Worm (Caenorhabditis elegans) whole organism, young adult: ENCODE data around the gene rme-4.

Experiments used
- B0336.3 ChIP-seq: fragments of 200-800 bp; sonication (Bioruptor generic); IDR thresholded peaks from 2 replicates; pipeline ENCODE4 v1.3.6; 2022; ENCODE audit warnings: missing genetic modification characterization, missing compliant biosample characterization
- F39B2.1 ChIP-seq: fragments of 200-800 bp; sonication (Bioruptor generic); IDR thresholded peaks from 2 replicates; pipeline ENCODE4 v1.3.6; 2022; ENCODE audit warnings: missing genetic modification reagents, missing genetic modification characterization, missing compliant biosample characterization
- T07F8.4 ChIP-seq: sonication (generic microtip); optimal IDR thresholded peaks from 2 replicates; lab custom pipeline; 2016; ENCODE audit warnings: mild to moderate bottlenecking, missing genetic modification characterization, moderate library complexity, missing compliant biosample characterization
- gei-17 ChIP-seq: fragments of 200-800 bp; sonication (Bioruptor generic); optimal IDR thresholded peaks from 2 replicates; lab custom pipeline; 2018; ENCODE audit warnings: mild to moderate bottlenecking, missing genetic modification characterization, missing compliant biosample characterization
- lin-35 ChIP-seq, 3 experiments: fragments of 150-350 bp in 2 of 3; sonication (generic microtip) in 1 of 3; optimal IDR thresholded peaks; 2 replicates each; lab custom pipeline; 2014 to 2018; ENCODE audit warnings: missing biosample characterization in 3 of 3, missing genetic modification characterization in 3 of 3, missing genetic modification reagents in 3 of 3
- lin-54 ChIP-seq: fragments of 200-800 bp; sonication (Bioruptor generic); optimal IDR thresholded peaks from 2 replicates; lab custom pipeline; 2018; ENCODE audit warnings: mild to moderate bottlenecking, missing genetic modification characterization, missing compliant biosample characterization
- nfya-2 ChIP-seq: fragments of 200-800 bp; sonication (Bioruptor generic); IDR thresholded peaks from 2 replicates; pipeline ENCODE4 v1.3.6; 2022; ENCODE audit warnings: missing genetic modification reagents, missing genetic modification characterization, missing compliant biosample characterization
- pha-4 ChIP-seq: fragments of 150-350 bp; sonication (generic microtip); optimal IDR thresholded peaks from 2 replicates; lab custom pipeline; 2014; ENCODE audit warnings: missing biosample characterization, missing genetic modification reagents, missing genetic modification characterization
- tlf-1 ChIP-seq: fragments of 200-800 bp; sonication (Bioruptor generic); optimal IDR thresholded peaks from 2 replicates; lab custom pipeline; 2018; ENCODE audit warnings: mild to moderate bottlenecking, missing genetic modification characterization, missing compliant biosample characterization
- unc-130 ChIP-seq: sonication (generic microtip); optimal IDR thresholded peaks from 2 replicates; lab custom pipeline; 2016; ENCODE audit warnings: missing genetic modification reagents, missing genetic modification characterization, missing compliant biosample characterization
- unc-62 ChIP-seq: fragments of 150-350 bp; optimal IDR thresholded peaks from 2 replicates; lab custom pipeline; 2014; ENCODE audit warnings: missing biosample characterization, missing genetic modification reagents, missing genetic modification characterization

DNA sequence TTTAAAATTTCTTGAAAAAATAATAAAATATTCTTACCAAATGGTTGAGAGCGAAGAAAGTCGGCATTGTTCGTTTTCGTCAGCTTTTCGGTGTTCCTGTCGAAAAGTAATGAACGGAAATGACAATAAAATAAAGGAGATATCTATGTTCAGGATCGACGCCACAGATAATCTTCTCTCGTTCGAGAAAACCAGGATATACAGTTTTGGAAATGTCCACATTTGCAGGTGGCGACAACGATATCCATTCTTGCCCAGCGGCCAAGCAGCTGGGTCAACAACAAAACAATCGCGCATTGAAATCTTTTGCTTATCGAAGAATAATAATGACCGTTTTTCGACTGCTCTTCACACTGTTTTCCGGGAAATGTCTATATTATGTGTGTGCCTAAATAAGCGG is 24.0 kb downstream of the rme-4 start, which contains the start of gene R07E3.7:
- no peak for TF ChIP-seq gei-17 (GFP tag; lab: Kevin White, UChicago)
- no peak for TF ChIP-seq B0336.3 (GFP tag; lab: Robert Waterston, UW)
- TF ChIP-seq T07F8.4, result no peak
- no peak for TF ChIP-seq nfya-2 (GFP tag; lab: Robert Waterston, UW)
- TF ChIP-seq lin-54 (GFP tag; lab: Kevin White, UChicago), result no peak
- no peak for TF ChIP-seq unc-130 (GFP tag; lab: Kevin White, UChicago)
- TF ChIP-seq F39B2.1 (GFP tag; lab: Robert Waterston, UW), result no peak
- no peak for TF ChIP-seq unc-62 (GFP tag; lab: Kevin White, UChicago)
- TF ChIP-seq tlf-1, result no peak
- no peak for TF ChIP-seq pha-4
- TF ChIP-seq lin-35 (GFP tag; optimal IDR thresholded peaks at IDR 0.05; lab: Kevin White, UChicago), result no peak
